Worm (Caenorhabditis elegans) whole organism, L1 larva: Measurements from ENCODE around the gene acy-4.

ENCODE experiments used
- C04F5.9 ChIP-seq: sonication (generic microtip); optimal IDR thresholded peaks from 2 replicates; lab custom pipeline; 2016; ENCODE audit warnings: missing genetic modification characterization, missing compliant biosample characterization
- F16B12.6 ChIP-seq: fragments of 150-350 bp; optimal IDR thresholded peaks from 2 replicates; lab custom pipeline; 2014; ENCODE audit warnings: missing biosample characterization, missing genetic modification characterization
- aly-2 ChIP-seq: fragments of 150-350 bp; optimal IDR thresholded peaks from 2 replicates; lab custom pipeline; 2014; ENCODE audit warnings: missing biosample characterization, missing genetic modification characterization
- blmp-1 ChIP-seq: fragments of 150-350 bp; optimal IDR thresholded peaks from 2 replicates; lab custom pipeline; 2014; ENCODE audit warnings: missing biosample characterization, missing genetic modification characterization
- ceh-63 ChIP-seq: fragments of 200-800 bp; sonication (Bioruptor generic); optimal IDR thresholded peaks from 2 replicates; lab custom pipeline; 2018; ENCODE audit warnings: mild to moderate bottlenecking, missing genetic modification characterization, missing compliant biosample characterization
- ceh-82 ChIP-seq, 3 experiments: fragments of 150-350 bp in 1 of 3; sonication (generic microtip) in 2 of 3; optimal IDR thresholded peaks; 2 replicates each; lab custom pipeline; 2014 to 2017; ENCODE audit warnings: missing biosample characterization in 3 of 3, missing genetic modification characterization in 3 of 3
- dsc-1 ChIP-seq: sonication (generic microtip); optimal IDR thresholded peaks from 2 replicates; lab custom pipeline; 2016; ENCODE audit warnings: mild to moderate bottlenecking, missing genetic modification characterization, missing compliant biosample characterization
- efl-1 ChIP-seq, 4 experiments: fragments of 150-350 bp; optimal IDR thresholded peaks in 3 of 4; peaks in 1 of 4; 1 replicate in 1 of 4; 2 replicates in 3 of 4; lab custom pipeline; 2014; ENCODE audit warnings: missing biosample characterization in 2 of 4, missing genetic modification characterization in 2 of 4, missing genetic modification reagents in 2 of 4
- efl-3 ChIP-seq: fragments of 200-800 bp; sonication (Bioruptor generic); optimal IDR thresholded peaks from 2 replicates; lab custom pipeline; 2018; ENCODE audit warnings: mild to moderate bottlenecking, missing genetic modification characterization, missing compliant biosample characterization
- egl-27 ChIP-seq, 2 experiments: fragments of 150-350 bp in 1 of 2; sonication (generic microtip); optimal IDR thresholded peaks; 3 replicates each; lab custom pipeline; 2017 to 2018; ENCODE audit warnings: missing biosample characterization in 2 of 2, missing genetic modification characterization in 2 of 2, missing genetic modification reagents in 2 of 2
- elt-2 ChIP-seq: sonication (generic microtip); optimal IDR thresholded peaks from 2 replicates; lab custom pipeline; 2016; ENCODE audit warnings: missing genetic modification characterization, mild to moderate bottlenecking, inconsistent platforms, missing compliant biosample characterization, missing genetic modification reagents
- elt-3 ChIP-seq, 6 experiments: fragments of 150-350 bp in 1 of 6; sonication (generic microtip); optimal IDR thresholded peaks; 2 replicates each; lab custom pipeline; 2017 to 2018; ENCODE audit warnings: missing biosample characterization in 6 of 6, missing genetic modification characterization in 6 of 6, inconsistent platforms in 1 of 6
- ets-5 ChIP-seq: fragments of 200-800 bp; sonication (Bioruptor generic); IDR thresholded peaks from 2 replicates; pipeline ENCODE4 v1.3.6; 2022; ENCODE audit warnings: missing genetic modification characterization, missing compliant biosample characterization
- fkh-10 ChIP-seq: sonication (generic microtip); optimal IDR thresholded peaks from 2 replicates; lab custom pipeline; 2017; ENCODE audit warnings: missing biosample characterization, missing genetic modification reagents, missing genetic modification characterization
- fkh-8 ChIP-seq: sonication (generic microtip); optimal IDR thresholded peaks from 2 replicates; lab custom pipeline; 2016; ENCODE audit warnings: mild to moderate bottlenecking, missing genetic modification characterization, missing compliant biosample characterization
- fos-1 ChIP-seq: fragments of 150-350 bp; optimal IDR thresholded peaks from 2 replicates; lab custom pipeline; 2014; ENCODE audit warnings: missing biosample characterization, missing genetic modification characterization
- grh-1 ChIP-seq: fragments of 200-800 bp; sonication (Bioruptor generic); IDR thresholded peaks from 2 replicates; pipeline ENCODE4 v1.3.6; 2022; ENCODE audit warnings: missing genetic modification reagents, missing genetic modification characterization, missing compliant biosample characterization
- hlh-17 ChIP-seq: fragments of 200-800 bp; sonication (Bioruptor generic); optimal IDR thresholded peaks from 2 replicates; lab custom pipeline; 2018; ENCODE audit warnings: missing genetic modification characterization, mild to moderate bottlenecking, missing compliant biosample characterization, moderate library complexity, borderline replicate concordance
- hlh-4 ChIP-seq: sonication (generic microtip); optimal IDR thresholded peaks from 2 replicates; lab custom pipeline; 2016; ENCODE audit warnings: mild to moderate bottlenecking, missing genetic modification characterization, missing compliant biosample characterization
- hpl-2 ChIP-seq: fragments of 150-350 bp; optimal IDR thresholded peaks from 2 replicates; lab custom pipeline; 2014; ENCODE audit warnings: missing biosample characterization, missing genetic modification reagents, missing genetic modification characterization
- isw-1 ChIP-seq: fragments of 200-800 bp; sonication (Bioruptor generic); IDR thresholded peaks from 2 replicates; pipeline ENCODE4 v1.3.6; 2022; ENCODE audit warnings: missing genetic modification characterization, missing compliant biosample characterization
- jun-1 ChIP-seq: fragments of 150-350 bp; optimal IDR thresholded peaks from 2 replicates; lab custom pipeline; 2014; ENCODE audit warnings: missing biosample characterization, missing genetic modification reagents, missing genetic modification characterization
- lin-15B ChIP-seq: fragments of 150-350 bp; sonication (generic microtip); optimal IDR thresholded peaks from 3 replicates; lab custom pipeline; 2014; ENCODE audit warnings: missing biosample characterization, missing genetic modification characterization
- lin-39 ChIP-seq: fragments of 150-350 bp; optimal IDR thresholded peaks from 2 replicates; lab custom pipeline; 2014; ENCODE audit warnings: missing biosample characterization, missing genetic modification reagents, missing genetic modification characterization
- lir-3 ChIP-seq: sonication (generic microtip); optimal IDR thresholded peaks from 2 replicates; lab custom pipeline; 2016; ENCODE audit warnings: mild to moderate bottlenecking, missing genetic modification characterization, moderate library complexity, missing compliant biosample characterization; ENCODE audit not compliant: poor library complexity
- lsy-2 ChIP-seq, 2 experiments: fragments of 150-350 bp; optimal IDR thresholded peaks; 2 replicates each; lab custom pipeline; 2014; ENCODE audit warnings: missing biosample characterization in 2 of 2, missing genetic modification characterization in 2 of 2
- mab-9 ChIP-seq: fragments of 200-800 bp; sonication (Bioruptor generic); IDR thresholded peaks from 2 replicates; pipeline ENCODE4 v1.3.6; 2022; ENCODE audit warnings: missing genetic modification reagents, missing genetic modification characterization, missing compliant biosample characterization
- mdl-1 ChIP-seq, 2 experiments: fragments of 150-350 bp; optimal IDR thresholded peaks; 2 replicates each; lab custom pipeline; 2014 to 2017; ENCODE audit warnings: missing biosample characterization in 2 of 2, missing genetic modification characterization in 2 of 2, inconsistent platforms in 1 of 2
- mep-1 ChIP-seq: fragments of 150-350 bp; optimal IDR thresholded peaks from 2 replicates; lab custom pipeline; 2014; ENCODE audit warnings: missing biosample characterization, missing genetic modification characterization
- nhr-11 ChIP-seq: fragments of 150-350 bp; optimal IDR thresholded peaks from 2 replicates; lab custom pipeline; 2014; ENCODE audit warnings: missing biosample characterization, missing genetic modification characterization
- nhr-12 ChIP-seq: sonication (generic microtip); optimal IDR thresholded peaks from 2 replicates; lab custom pipeline; 2017; ENCODE audit warnings: missing biosample characterization, missing genetic modification characterization
- nhr-19 ChIP-seq: fragments of 200-800 bp; sonication (Bioruptor generic); conservative IDR thresholded peaks from 2 replicates; pipeline ENCODE4 v1.3.6; 2022; ENCODE audit warnings: missing genetic modification characterization, missing compliant biosample characterization
- nhr-20 ChIP-seq: sonication (generic microtip); optimal IDR thresholded peaks from 2 replicates; lab custom pipeline; 2016; ENCODE audit warnings: mild to moderate bottlenecking, missing genetic modification characterization, missing compliant biosample characterization
- nhr-71 ChIP-seq: sonication (generic microtip); optimal IDR thresholded peaks from 2 replicates; lab custom pipeline; 2016; ENCODE audit warnings: mild to moderate bottlenecking, missing genetic modification characterization, moderate library complexity, missing compliant biosample characterization
- nhr-84 ChIP-seq: sonication (generic microtip); optimal IDR thresholded peaks from 2 replicates; lab custom pipeline; 2017; ENCODE audit warnings: missing biosample characterization, missing genetic modification characterization
- nhr-90 ChIP-seq: sonication (generic microtip); optimal IDR thresholded peaks from 2 replicates; lab custom pipeline; 2016; ENCODE audit warnings: mild to moderate bottlenecking, missing genetic modification characterization, missing compliant biosample characterization; ENCODE audit not compliant: poor library complexity
- pqm-1 ChIP-seq: sonication (generic microtip); optimal IDR thresholded peaks from 3 replicates; lab custom pipeline; 2017; ENCODE audit warnings: missing biosample characterization, missing genetic modification characterization
- rnt-1 ChIP-seq: sonication (generic microtip); optimal IDR thresholded peaks from 2 replicates; lab custom pipeline; 2016; ENCODE audit warnings: mild to moderate bottlenecking, missing genetic modification characterization, moderate library complexity, missing compliant biosample characterization
- skn-1 ChIP-seq: fragments of 150-350 bp; optimal IDR thresholded peaks from 2 replicates; lab custom pipeline; 2014; ENCODE audit warnings: missing biosample characterization, missing genetic modification characterization
- snpc-4 ChIP-seq: fragments of 150-350 bp; optimal IDR thresholded peaks from 2 replicates; lab custom pipeline; 2014; ENCODE audit warnings: missing biosample characterization, missing genetic modification characterization
- swsn-7 ChIP-seq: sonication (generic microtip); optimal IDR thresholded peaks from 2 replicates; lab custom pipeline; 2016; ENCODE audit warnings: missing genetic modification characterization, missing compliant biosample characterization
- tbx-2 ChIP-seq: sonication (generic microtip); optimal IDR thresholded peaks from 2 replicates; lab custom pipeline; 2016; ENCODE audit warnings: missing genetic modification characterization, missing compliant biosample characterization
- tlp-1 ChIP-seq: fragments of 150-350 bp; optimal IDR thresholded peaks from 2 replicates; lab custom pipeline; 2014; ENCODE audit warnings: missing biosample characterization, missing genetic modification characterization
- unc-30 ChIP-seq: sonication (generic microtip); optimal IDR thresholded peaks from 2 replicates; lab custom pipeline; 2017; ENCODE audit warnings: missing biosample characterization, missing genetic modification characterization
- unc-62 ChIP-seq: fragments of 150-350 bp; optimal IDR thresholded peaks from 2 replicates; lab custom pipeline; 2014; ENCODE audit warnings: missing biosample characterization, missing genetic modification reagents, missing genetic modification characterization
- zip-4 ChIP-seq: fragments of 200-800 bp; sonication (Bioruptor generic); optimal IDR thresholded peaks from 2 replicates; lab custom pipeline; 2018; ENCODE audit warnings: mild to moderate bottlenecking, missing genetic modification characterization, moderate library complexity, missing compliant biosample characterization
- ztf-11 ChIP-seq, 2 experiments: sonication (generic microtip); optimal IDR thresholded peaks; 2 replicates each; lab custom pipeline; 2016 to 2017; ENCODE audit warnings: missing genetic modification characterization in 2 of 2, missing biosample characterization in 1 of 2, missing compliant biosample characterization in 1 of 2

acy-4 gene

ce11 chrV:5592323-5592722 is 38.4 kb downstream of the acy-4 start, which contains the start of gene vps-37 (continued):
- TF ChIP-seq snpc-4, result peak; percentile 85
- TF ChIP-seq rnt-1, result peak; percentile 86
- TF ChIP-seq jun-1, result no peak
- no peak for TF ChIP-seq fkh-10 (GFP tag; lab: Kevin White, UChicago)

- TF ChIP-seq tbx-2, result no peak
- no peak for TF ChIP-seq elt-2 (tag; lab: Kevin White, UChicago)
- TF ChIP-seq dsc-1, result no peak
- TF ChIP-seq ceh-63, result no peak
- no peak for TF ChIP-seq nhr-71 (tag; lab: Kevin White, UChicago)
- no peak for TF ChIP-seq skn-1 (tag; lab: Kevin White, UChicago)
- TF ChIP-seq pqm-1 (tag; lab: Kevin White, UChicago), result no peak
- no peak for TF ChIP-seq lin-15B (tag; lab: Kevin White, UChicago)
- no peak for TF ChIP-seq efl-3 (GFP tag; lab: Kevin White, UChicago)
- no peak for TF ChIP-seq mdl-1 (tag; optimal IDR thresholded peaks at IDR 0.05; lab: Kevin White, UChicago)
- TF ChIP-seq isw-1 (GFP tag; lab: Robert Waterston, UW), result no peak
- TF ChIP-seq blmp-1 (tag; lab: Kevin White, UChicago), result no peak
- no peak for TF ChIP-seq hlh-4 (tag; lab: Kevin White, UChicago)
- no peak for TF ChIP-seq hlh-17 (GFP tag; lab: Kevin White, UChicago)
- TF ChIP-seq hpl-2 (GFP tag; lab: Kevin White, UChicago), result no peak
Measured at ce11 chrV:5591887-5592286, 38.8 kb downstream of the acy-4 start.

- TF ChIP-seq nhr-11 (tag; lab: Kevin White, UChicago), result no peak
- TF ChIP-seq mep-1 (tag; lab: Kevin White, UChicago), result no peak
- no peak for TF ChIP-seq nhr-12 (tag; lab: Kevin White, UChicago)
- no peak for TF ChIP-seq tlp-1 (tag; lab: Kevin White, UChicago)
- TF ChIP-seq ceh-63, result no peak
- TF ChIP-seq elt-3 (tag; optimal IDR thresholded peaks at IDR 0.05; lab: Kevin White, UChicago), result no peak
- no peak for TF ChIP-seq nhr-84
- TF ChIP-seq nhr-90, result no peak
- no peak for TF ChIP-seq lir-3 (tag; lab: Kevin White, UChicago)
- no peak for TF ChIP-seq zip-4 (GFP tag; lab: Kevin White, UChicago)
- TF ChIP-seq blmp-1 (tag; lab: Kevin White, UChicago), result no peak
- no peak for TF ChIP-seq mdl-1 (tag; optimal IDR thresholded peaks at IDR 0.05; lab: Kevin White, UChicago)
- TF ChIP-seq grh-1 (GFP tag; lab: Robert Waterston, UW), result no peak
- no peak for TF ChIP-seq ceh-82 (tag; optimal IDR thresholded peaks at IDR 0.05; lab: Kevin White, UChicago)
- TF ChIP-seq egl-27 (tag; optimal IDR thresholded peaks at IDR 0.05; lab: Kevin White, UChicago), result no peak
- TF ChIP-seq mab-9 (GFP tag; lab: Robert Waterston, UW), result no peak
- TF ChIP-seq fkh-8 (tag; lab: Kevin White, UChicago), result no peak
- TF ChIP-seq ztf-11 (tag; optimal IDR thresholded peaks at IDR 0.05; lab: Kevin White, UChicago), result no peak
- TF ChIP-seq nhr-71 (tag; lab: Kevin White, UChicago), result no peak
Measured at ce11 chrV:5587955-5588354, 42.7 kb downstream of the acy-4 start.

ce11 chrV:5587042-5587441 is 43.6 kb downstream of the acy-4 start:
- TF ChIP-seq nhr-20 (tag; lab: Kevin White, UChicago), result no peak
- TF ChIP-seq swsn-7 (tag; lab: Kevin White, UChicago), result no peak
- TF ChIP-seq unc-62, result no peak
- no peak for TF ChIP-seq fos-1 (tag; lab: Kevin White, UChicago)
- peak; percentile 35 for TF ChIP-seq F16B12.6 (tag; lab: Kevin White, UChicago)
- TF ChIP-seq hpl-2 (GFP tag; lab: Kevin White, UChicago), result no peak
- no peak for TF ChIP-seq tlp-1 (tag; lab: Kevin White, UChicago)
- TF ChIP-seq rnt-1, result peak; percentile 22
- TF ChIP-seq ceh-82 (tag; optimal IDR thresholded peaks at IDR 0.05; lab: Kevin White, UChicago), result peak in 1 of 3 experiments; percentile 8
- TF ChIP-seq unc-30, result no peak
- no peak for TF ChIP-seq lir-3 (tag; lab: Kevin White, UChicago)
- no peak for TF ChIP-seq ets-5
- no peak for TF ChIP-seq C04F5.9
- TF ChIP-seq snpc-4, result peak; percentile 95
- no peak for TF ChIP-seq grh-1 (GFP tag; lab: Robert Waterston, UW)
- TF ChIP-seq aly-2 (tag; lab: Kevin White, UChicago), result no peak
- no peak for TF ChIP-seq lin-39 (tag; lab: Kevin White, UChicago)
- no peak for TF ChIP-seq efl-1 (optimal IDR thresholded peaks at IDR 0.05; lab: Kevin White, UChicago)
- TF ChIP-seq efl-1 (GFP tag; optimal IDR thresholded peaks at IDR 0.05 in 1 of 2; lab: Kevin White, UChicago), result peak in 1 of 2 experiments; percentile 65
- TF ChIP-seq lsy-2 (tag; optimal IDR thresholded peaks at IDR 0.05; lab: Kevin White, UChicago), result peak in 1 of 2 experiments; percentile 55
- 0 out of 2 replicates have a peak, but pooled peaks have one; percentile 11 for TF ChIP-seq nhr-19
